Worm (Caenorhabditis elegans): Measurements from ENCODE around the gene klp-6.

klp-6 gene

ce11 chrIII:5078062-5078461, 47.3 kb downstream of the klp-6 start (continued):
- TF ChIP-seq ceh-82 (tag; optimal IDR thresholded peaks at IDR 0.05) (peak in 1 of 3 experiments; percentile 11), nhr-84 (tag; optimal IDR thresholded peaks at IDR 0.05) (no peak), fos-1 (tag; optimal IDR thresholded peaks at IDR 0.05) (no peak), ceh-90 (tag; optimal IDR thresholded peaks at IDR 0.05) (no peak), mab-9 (GFP tag; IDR thresholded peaks at IDR 0.05) (no peak), lin-15B (tag; optimal IDR thresholded peaks at IDR 0.05) (no peak), swsn-7 (tag; optimal IDR thresholded peaks at IDR 0.05) (peak; percentile 49), lin-14 (GFP tag; optimal IDR thresholded peaks at IDR 0.05) (peak; percentile 94), ama-1 (optimal IDR thresholded peaks at IDR 0.05) (no peak), mef-2 (tag; optimal IDR thresholded peaks at IDR 0.05) (no peak), egl-27 (tag; optimal IDR thresholded peaks at IDR 0.05) (no peak), lsy-2 (tag; optimal IDR thresholded peaks at IDR 0.05) (peak; percentile 46 to 60), hpl-2 (GFP tag; optimal IDR thresholded peaks at IDR 0.05) (no peak), unc-62 (GFP tag; optimal IDR thresholded peaks at IDR 0.05) (no peak), ztf-11 (tag; optimal IDR thresholded peaks at IDR 0.05) (no peak), lir-3 (tag; optimal IDR thresholded peaks at IDR 0.05; ENCODE audit: poor library complexity) (no peak), fkh-4 (tag; optimal IDR thresholded peaks at IDR 0.05; ENCODE audit: borderline replicate concordance) (no peak), nhr-11 (tag; optimal IDR thresholded peaks at IDR 0.05) (peak; percentile 32), C04F5.9 (tag; optimal IDR thresholded peaks at IDR 0.05) (peak; percentile 13), F16B12.6 (tag; optimal IDR thresholded peaks at IDR 0.05) (no peak), unc-98 (GFP tag; IDR thresholded peaks at IDR 0.05) (no peak), fkh-8 (tag; optimal IDR thresholded peaks at IDR 0.05) (peak; percentile 8), dpl-1 (GFP tag; optimal IDR thresholded peaks at IDR 0.05) (peak in 2 of 3 experiments; percentile 36 to 56), efl-3 (GFP tag; optimal IDR thresholded peaks at IDR 0.05) (no peak), pag-3 (tag; optimal IDR thresholded peaks at IDR 0.05; ENCODE audit: borderline replicate concordance, insufficient read depth) (no peak), nhr-47 (tag; optimal IDR thresholded peaks at IDR 0.05) (peak; percentile 80), jun-1 (tag; optimal IDR thresholded peaks at IDR 0.05) (peak; percentile 44), nhr-77 (tag; optimal IDR thresholded peaks at IDR 0.05) (peak; percentile 45), mep-1 (tag; optimal IDR thresholded peaks at IDR 0.05) (peak; percentile 43), fkh-10 (GFP tag; optimal IDR thresholded peaks at IDR 0.05) (no peak), zip-4 (GFP tag; optimal IDR thresholded peaks at IDR 0.05) (no peak)

- TF ChIP-seq pag-3 (tag; optimal IDR thresholded peaks at IDR 0.05; ENCODE audit: borderline replicate concordance, insufficient read depth): no peak
- TF ChIP-seq nhr-19 (GFP tag; conservative IDR thresholded peaks at IDR 0.05): peak; percentile 93
- TF ChIP-seq ces-1 (GFP tag; optimal IDR thresholded peaks at IDR 0.05): no peak
- TF ChIP-seq irx-1 (tag; optimal IDR thresholded peaks at IDR 0.05): peak; percentile 83
- peak; percentile 43 for TF ChIP-seq fkh-4 (tag; optimal IDR thresholded peaks at IDR 0.05; ENCODE audit: borderline replicate concordance)
- peak; percentile 58 for TF ChIP-seq fkh-10 (GFP tag; optimal IDR thresholded peaks at IDR 0.05)
- TF ChIP-seq ceh-82 (tag; optimal IDR thresholded peaks at IDR 0.05): peak; percentile 3 to 90 (median 89)
- TF ChIP-seq nhr-77 (tag; optimal IDR thresholded peaks at IDR 0.05): peak; percentile 53
- TF ChIP-seq zag-1 (tag; optimal IDR thresholded peaks at IDR 0.05): no peak
- peak; percentile 82 for TF ChIP-seq grh-1 (GFP tag; IDR thresholded peaks at IDR 0.05)
- no peak for TF ChIP-seq sptf-1 (tag; optimal IDR thresholded peaks at IDR 0.05)
- peak; percentile 91 for TF ChIP-seq swsn-7 (tag; optimal IDR thresholded peaks at IDR 0.05)
- peak; percentile 77 for TF ChIP-seq ama-1 (optimal IDR thresholded peaks at IDR 0.05)
- TF ChIP-seq F16B12.6 (tag; optimal IDR thresholded peaks at IDR 0.05): peak; percentile 21
- TF ChIP-seq C04F5.9 (tag; optimal IDR thresholded peaks at IDR 0.05): peak; percentile 58
- peak; percentile 10 for TF ChIP-seq hlh-4 (tag; optimal IDR thresholded peaks at IDR 0.05)
- TF ChIP-seq nhr-47 (tag; optimal IDR thresholded peaks at IDR 0.05): peak; percentile 95
- no peak for TF ChIP-seq unc-62 (GFP tag; optimal IDR thresholded peaks at IDR 0.05)
- TF ChIP-seq xbp-1 (tag; optimal IDR thresholded peaks at IDR 0.05): peak; percentile 87
- peak; percentile 68 for TF ChIP-seq lin-39 (tag; optimal IDR thresholded peaks at IDR 0.05)
- peak; percentile 41 for TF ChIP-seq aha-1 (tag; optimal IDR thresholded peaks at IDR 0.05)
- peak; percentile 87 for TF ChIP-seq lin-14 (GFP tag; optimal IDR thresholded peaks at IDR 0.05)
- peak; percentile 63 for TF ChIP-seq sup-37 (GFP tag; optimal IDR thresholded peaks at IDR 0.05)
- TF ChIP-seq sox-4 (tag; optimal IDR thresholded peaks at IDR 0.05): peak; percentile 80
- TF ChIP-seq unc-130 (tag; optimal IDR thresholded peaks at IDR 0.05): peak; percentile 26
- TF ChIP-seq unc-98 (GFP tag; IDR thresholded peaks at IDR 0.05): no peak
- TF ChIP-seq lin-35 (GFP tag; optimal IDR thresholded peaks at IDR 0.05): peak; percentile 65 to 76
- TF ChIP-seq lin-13 (GFP tag; optimal IDR thresholded peaks at IDR 0.05): peak; percentile 57
- TF ChIP-seq nhr-12 (tag; optimal IDR thresholded peaks at IDR 0.05): no peak
- TF ChIP-seq hlh-17 (GFP tag; optimal IDR thresholded peaks at IDR 0.05; ENCODE audit: borderline replicate concordance): no peak
Measured at ce11 chrIII:5080700-5081572, 50.2 kb downstream of the klp-6 start.
